Worm (Caenorhabditis elegans): ENCODE data around the gene Y75B8A.44.

Gene Y75B8A.44

ce11 chrIII:12225234-12225633, 30.9 kb downstream of the Y75B8A.44 start, which contains the start of gene gmn-1 (continued):
- TF ChIP-seq B0336.3 (GFP tag; IDR thresholded peaks at IDR 0.05), result no peak
- peak; percentile 67 for TF ChIP-seq rcor-1 (GFP tag; IDR thresholded peaks at IDR 0.05)
- TF ChIP-seq Y53F4B.3 (GFP tag; IDR thresholded peaks at IDR 0.05), result no peak
- TF ChIP-seq T26A5.8 (tag; optimal IDR thresholded peaks at IDR 0.05), result no peak
- TF ChIP-seq nfya-1 (tag; optimal IDR thresholded peaks at IDR 0.05; ENCODE audit: borderline replicate concordance, insufficient read depth), result no peak
- TF ChIP-seq ccch-3 (GFP tag; optimal IDR thresholded peaks at IDR 0.05), result no peak
- TF ChIP-seq aptf-2 (GFP tag; conservative IDR thresholded peaks at IDR 0.05), result no peak
- TF ChIP-seq hmg-20 (GFP tag; IDR thresholded peaks at IDR 0.05), result no peak
- no peak for TF ChIP-seq fkh-3 (tag; optimal IDR thresholded peaks at IDR 0.05)
- TF ChIP-seq akir-1 (GFP tag; optimal IDR thresholded peaks at IDR 0.05), result no peak
- no peak for TF ChIP-seq gei-17 (GFP tag; optimal IDR thresholded peaks at IDR 0.05)
- no peak for TF ChIP-seq sptf-2 (GFP tag; optimal IDR thresholded peaks at IDR 0.05)
- no peak for TF ChIP-seq F57A8.1 (GFP tag; optimal IDR thresholded peaks at IDR 0.05)
- TF ChIP-seq Y95B8A.8 (GFP tag; IDR thresholded peaks at IDR 0.05), result peak; percentile 57; the same call in 1 of the 2 replicates
- TF ChIP-seq unc-130 (GFP tag; optimal IDR thresholded peaks at IDR 0.05), result no peak
- no peak for TF ChIP-seq B0261.1 (tag; optimal IDR thresholded peaks at IDR 0.05)
- TF ChIP-seq mel-28 (tag; optimal IDR thresholded peaks at IDR 0.05; ENCODE audit: borderline replicate concordance), result no peak
- no peak for TF ChIP-seq ztf-6 (GFP tag; IDR thresholded peaks at IDR 0.05)
- no peak for TF ChIP-seq lin-26 (GFP tag; IDR thresholded peaks at IDR 0.05)
- no peak for TF ChIP-seq snpc-4 (GFP tag; optimal IDR thresholded peaks at IDR 0.05)
- TF ChIP-seq snpc-4 (tag; optimal IDR thresholded peaks at IDR 0.05), result peak in 1 of 4 experiments; percentile 23
- no peak for TF ChIP-seq attf-3 (GFP tag; conservative IDR thresholded peaks at IDR 0.05)
- TF ChIP-seq mcd-1 (GFP tag; IDR thresholded peaks at IDR 0.05), result peak; percentile 76
- no peak for TF ChIP-seq attf-6 (GFP tag; IDR thresholded peaks at IDR 0.05)
- TF ChIP-seq ceh-91 (GFP tag; IDR thresholded peaks at IDR 0.05), result peak; percentile 87
- TF ChIP-seq hlh-26 (GFP tag; conservative IDR thresholded peaks at IDR 0.05), result no peak
- TF ChIP-seq him-1 (tag; optimal IDR thresholded peaks at IDR 0.05), result no peak
- TF ChIP-seq nhr-80 (tag; optimal IDR thresholded peaks at IDR 0.05), result no peak
- TF ChIP-seq efl-1 (GFP tag; optimal IDR thresholded peaks at IDR 0.05), result peak; percentile 91
- no peak for TF ChIP-seq cebp-2 (GFP tag; IDR thresholded peaks at IDR 0.05)
- no peak for TF ChIP-seq nfyb-1 (GFP tag; IDR thresholded peaks at IDR 0.05)
- no peak for TF ChIP-seq nhr-179 (tag; optimal IDR thresholded peaks at IDR 0.05)

- TF ChIP-seq lin-54 (GFP tag; optimal IDR thresholded peaks at IDR 0.05) (peak; percentile 77), hmg-1.2 (GFP tag; IDR thresholded peaks at IDR 0.05) (no peak), lin-35 (GFP tag; optimal IDR thresholded peaks at IDR 0.05) (peak in 1 of 3 experiments; percentile 84), mcd-1 (GFP tag; IDR thresholded peaks at IDR 0.05) (peak; percentile 93), snpc-4 (GFP tag; optimal IDR thresholded peaks at IDR 0.05) (no peak), snpc-4 (tag; optimal IDR thresholded peaks at IDR 0.05) (peak in 1 of 4 experiments; percentile 25), dpl-1 (GFP tag; optimal IDR thresholded peaks at IDR 0.05) (peak; percentile 44), F57A8.1 (GFP tag; optimal IDR thresholded peaks at IDR 0.05) (no peak), efl-1 (GFP tag; optimal IDR thresholded peaks at IDR 0.05) (peak; percentile 65)
These were observed 31.9 kb downstream of the Y75B8A.44 start, which contains the start of the genes Y75B8A.18 and Y75B8A.19 for ce11 chrIII:12226089-12226682. TSS of gene Y75B8A.18 (minus strand) at chrIII:12226230. TSS of gene Y75B8A.19 (plus strand) at chrIII:12226632.

ce11 chrIII:12227935-12228334, 33.6 kb downstream of the Y75B8A.44 start:
- no peak for TF ChIP-seq him-1 (tag; optimal IDR thresholded peaks at IDR 0.05)
- TF ChIP-seq hlh-26 (GFP tag; conservative IDR thresholded peaks at IDR 0.05), result no peak
- no peak for TF ChIP-seq madf-10 (tag; optimal IDR thresholded peaks at IDR 0.05)
